Fruit fly (Drosophila melanogaster) whole organism, pupa: Measurements from ENCODE around the gene ScsbetaG.

Experiments
- CG12605 ChIP-seq: fragments of 200-800 bp; sonication (Bioruptor generic); IDR thresholded peaks from 2 replicates; pipeline ENCODE4 v1.3.6; 2022; ENCODE audit warnings: missing biosample characterization, missing genetic modification characterization
- CG13204 ChIP-seq: fragments of 200-800 bp; sonication (Bioruptor generic); optimal IDR thresholded peaks from 2 replicates; lab custom pipeline; 2018; ENCODE audit warnings: missing biosample characterization, mild to moderate bottlenecking, missing genetic modification characterization, moderate library complexity
- CG14655 ChIP-seq: fragments of 200-800 bp; sonication (Bioruptor generic); optimal IDR thresholded peaks from 3 replicates; lab custom pipeline; 2017; ENCODE audit warnings: mild to moderate bottlenecking, missing biosample characterization, missing genetic modification reagents, missing genetic modification characterization
- CG15710 ChIP-seq: fragments of 200-800 bp; sonication (Bioruptor generic); optimal IDR thresholded peaks from 2 replicates; lab custom pipeline; 2018; ENCODE audit warnings: missing biosample characterization, mild to moderate bottlenecking, missing genetic modification characterization, moderate library complexity
- CG17806 ChIP-seq: fragments of 200-800 bp; sonication (Bioruptor generic); optimal IDR thresholded peaks from 2 replicates; lab custom pipeline; 2018; ENCODE audit warnings: missing biosample characterization, mild to moderate bottlenecking, missing genetic modification characterization, moderate library complexity
- EcR ChIP-seq: fragments of 200-800 bp; sonication (Bioruptor generic); optimal IDR thresholded peaks from 3 replicates; lab custom pipeline; 2019; ENCODE audit warnings: missing biosample characterization, missing genetic modification characterization, mild to moderate bottlenecking, moderate library complexity, missing genetic modification reagents
- Pif1A ChIP-seq: fragments of 200-800 bp; sonication (Bioruptor generic); optimal IDR thresholded peaks from 3 replicates; lab custom pipeline; 2016; ENCODE audit warnings: missing biosample characterization, missing genetic modification characterization
- fd96Ca ChIP-seq: fragments of 200-800 bp; sonication (Bioruptor generic); IDR thresholded peaks from 3 replicates; pipeline ENCODE4 v1.3.6; 2022; ENCODE audit warnings: missing biosample characterization, missing genetic modification characterization
- gl ChIP-seq: fragments of 200-800 bp; sonication (Bioruptor generic); optimal IDR thresholded peaks from 2 replicates; lab custom pipeline; 2018; ENCODE audit warnings: missing biosample characterization, mild to moderate bottlenecking, missing genetic modification characterization
- rn ChIP-seq: fragments of 200-800 bp; sonication (Bioruptor generic); IDR thresholded peaks from 2 replicates; pipeline ENCODE4 v1.3.6; 2022; ENCODE audit warnings: missing biosample characterization, missing genetic modification characterization

dm6 chr3L:5534253-5534652 is 29.2 kb downstream of the ScsbetaG start:
- no peak for TF ChIP-seq EcR
- no peak for TF ChIP-seq fd96Ca (GFP tag; lab: Robert Waterston, UW)
- no peak for TF ChIP-seq CG17806 (tag; lab: Kevin White, UChicago)
- TF ChIP-seq CG12605 (GFP tag; lab: Robert Waterston, UW): no peak
- no peak for TF ChIP-seq Pif1A (GFP tag; lab: Kevin White, UChicago)
- TF ChIP-seq gl (tag; lab: Kevin White, UChicago): no peak
- TF ChIP-seq CG14655 (GFP tag; lab: Kevin White, UChicago): no peak
- TF ChIP-seq CG13204: no peak
- no peak for TF ChIP-seq CG15710
- no peak for TF ChIP-seq rn (GFP tag; lab: Robert Waterston, UW)
